Worm (Caenorhabditis elegans) whole organism, L3 larva: ENCODE results near the gene him-14.

Experiments
- aly-2 ChIP-seq: fragments of 150-350 bp; optimal IDR thresholded peaks from 2 replicates; lab custom pipeline; 2014; ENCODE audit warnings: missing biosample characterization, missing genetic modification characterization
- egl-27 ChIP-seq: sonication (generic microtip); optimal IDR thresholded peaks from 4 replicates; lab custom pipeline; 2017; ENCODE audit warnings: missing biosample characterization, missing genetic modification reagents, missing genetic modification characterization
- elt-2 ChIP-seq: sonication (generic microtip); optimal IDR thresholded peaks from 2 replicates; lab custom pipeline; 2016; ENCODE audit warnings: missing genetic modification reagents, mild to moderate bottlenecking, missing genetic modification characterization, missing compliant biosample characterization
- elt-3 ChIP-seq, 3 experiments: fragments of 150-350 bp in 1 of 3; sonication (generic microtip) in 2 of 3; optimal IDR thresholded peaks; 2 replicates in 2 of 3; 4 replicates in 1 of 3; lab custom pipeline; 2014 to 2017; ENCODE audit warnings: missing biosample characterization in 3 of 3, missing genetic modification characterization in 3 of 3
- fos-1 ChIP-seq: fragments of 150-350 bp; optimal IDR thresholded peaks from 2 replicates; lab custom pipeline; 2014; ENCODE audit warnings: missing biosample characterization, missing genetic modification characterization
- lin-15B ChIP-seq: fragments of 150-350 bp; optimal IDR thresholded peaks from 2 replicates; lab custom pipeline; 2014; ENCODE audit warnings: missing biosample characterization, missing genetic modification characterization
- lin-39 ChIP-seq: fragments of 150-350 bp; optimal IDR thresholded peaks from 2 replicates; lab custom pipeline; 2018; ENCODE audit warnings: missing biosample characterization, missing genetic modification reagents, missing genetic modification characterization
- nfya-1 ChIP-seq: sonication (generic microtip); optimal IDR thresholded peaks from 2 replicates; lab custom pipeline; 2017; ENCODE audit warnings: missing genetic modification characterization, mild to moderate bottlenecking, missing compliant biosample characterization, antibody characterized with exemption, moderate library complexity; ENCODE audit not compliant: insufficient read depth
- nhr-11 ChIP-seq: fragments of 150-350 bp; optimal IDR thresholded peaks from 2 replicates; lab custom pipeline; 2014; ENCODE audit warnings: missing biosample characterization, missing genetic modification characterization
- nhr-237 ChIP-seq: fragments of 150-350 bp; optimal IDR thresholded peaks from 2 replicates; lab custom pipeline; 2014; ENCODE audit warnings: missing biosample characterization, missing genetic modification characterization
- nhr-25 ChIP-seq: sonication (generic microtip); optimal IDR thresholded peaks from 2 replicates; lab custom pipeline; 2017; ENCODE audit warnings: missing biosample characterization, missing genetic modification characterization
- pha-4 ChIP-seq: fragments of 150-350 bp; optimal IDR thresholded peaks from 2 replicates; lab custom pipeline; 2014; ENCODE audit warnings: missing biosample characterization, missing genetic modification reagents, missing genetic modification characterization
- sea-2 ChIP-seq: fragments of 150-350 bp; sonication (generic microtip); optimal IDR thresholded peaks from 4 replicates; lab custom pipeline; 2014; ENCODE audit warnings: missing biosample characterization, missing genetic modification reagents, missing genetic modification characterization
- ztf-11 ChIP-seq: fragments of 150-350 bp; optimal IDR thresholded peaks from 2 replicates; lab custom pipeline; 2014; ENCODE audit warnings: missing biosample characterization, missing genetic modification characterization

DNA sequence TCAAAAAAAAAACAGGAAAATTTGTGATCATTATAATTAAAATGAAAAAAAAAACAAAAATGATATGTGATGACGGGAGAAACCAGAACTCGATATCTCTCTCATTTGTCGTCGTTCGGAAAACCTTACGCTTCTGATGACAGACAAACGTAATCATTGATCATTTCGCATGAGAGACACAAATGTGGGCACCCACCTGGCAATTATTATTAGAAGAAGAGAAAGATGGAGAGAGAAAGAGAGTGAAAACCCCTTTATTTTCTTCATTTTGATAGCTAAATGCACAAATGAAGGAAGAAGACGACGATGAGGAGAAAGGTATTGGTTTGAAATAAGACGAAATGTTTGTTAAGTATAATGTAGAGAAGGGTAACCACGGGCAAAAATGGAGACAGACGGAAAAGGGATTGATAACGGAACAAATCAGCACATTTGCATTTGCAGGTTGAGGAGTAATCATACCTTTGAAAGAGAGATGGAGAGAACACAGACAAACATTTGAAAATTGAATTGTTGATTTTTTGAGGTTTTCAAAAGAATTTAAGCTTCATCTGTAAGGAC, 38.5 kb downstream of the him-14 start:
- TF ChIP-seq lin-39 (tag; lab: Kevin White, UChicago) (no peak), nfya-1 (tag; lab: Kevin White, UChicago) (no peak), ztf-11 (tag; lab: Kevin White, UChicago) (no peak), elt-3 (tag; optimal IDR thresholded peaks at IDR 0.05; lab: Kevin White, UChicago) (no peak), nhr-237 (no peak), pha-4 (tag; lab: Kevin White, UChicago) (peak; percentile 47), fos-1 (no peak), lin-15B (tag; lab: Kevin White, UChicago) (no peak), elt-2 (tag; lab: Kevin White, UChicago) (peak; percentile 78), sea-2 (no peak), aly-2 (tag; lab: Kevin White, UChicago) (no peak), nhr-25 (tag; lab: Kevin White, UChicago) (no peak), nhr-11 (tag; lab: Kevin White, UChicago) (no peak), egl-27 (no peak)
